Fruit fly (Drosophila melanogaster) whole organism, embryonic: Measurements from ENCODE around the gene CG15296.

ENCODE experiments used
- ATbp ChIP-seq: fragments of 200-800 bp; sonication (Bioruptor generic); optimal IDR thresholded peaks from 2 replicates; lab custom pipeline; 2017; ENCODE audit warnings: missing biosample characterization, mild to moderate bottlenecking, missing genetic modification characterization, missing genetic modification reagents
- Antp ChIP-seq: fragments of 200-800 bp; sonication (Bioruptor generic); optimal IDR thresholded peaks from 3 replicates; lab custom pipeline; 2016; ENCODE audit warnings: missing biosample characterization, missing genetic modification characterization
- Atf-2 ChIP-seq: fragments of 200-800 bp; sonication (Bioruptor generic); optimal IDR thresholded peaks from 2 replicates; lab custom pipeline; 2016; ENCODE audit warnings: missing biosample characterization, missing genetic modification characterization
- CG10147 ChIP-seq: fragments of 200-800 bp; sonication (Bioruptor generic); optimal IDR thresholded peaks from 2 replicates; lab custom pipeline; 2019; ENCODE audit warnings: missing biosample characterization, mild to moderate bottlenecking, missing genetic modification characterization, moderate library complexity
- CG10959 ChIP-seq: fragments of 200-800 bp; sonication (Bioruptor generic); IDR thresholded peaks from 2 replicates; pipeline ENCODE4 v1.3.6; 2022; ENCODE audit warnings: missing biosample characterization, missing genetic modification characterization
- CG10979 ChIP-seq: fragments of 200-800 bp; sonication (Bioruptor generic); optimal IDR thresholded peaks from 2 replicates; lab custom pipeline; 2018; ENCODE audit warnings: missing biosample characterization, mild to moderate bottlenecking, missing genetic modification characterization, moderate library complexity
- CG11398 ChIP-seq: fragments of 200-800 bp; sonication (Bioruptor generic); optimal IDR thresholded peaks from 2 replicates; lab custom pipeline; 2016; ENCODE audit warnings: missing biosample characterization, missing genetic modification characterization
- CG12299 ChIP-seq: fragments of 200-800 bp; sonication (Bioruptor generic); optimal IDR thresholded peaks from 2 replicates; lab custom pipeline; 2018; ENCODE audit warnings: missing biosample characterization, mild to moderate bottlenecking, missing genetic modification characterization
- CG12391 ChIP-seq: fragments of 200-800 bp; sonication (Bioruptor generic); optimal IDR thresholded peaks from 3 replicates; lab custom pipeline; 2018; ENCODE audit warnings: missing biosample characterization, mild to moderate bottlenecking, missing genetic modification characterization, moderate library complexity
- CG12942 ChIP-seq: fragments of 200-800 bp; sonication (Bioruptor generic); optimal IDR thresholded peaks from 3 replicates; lab custom pipeline; 2016; ENCODE audit warnings: missing biosample characterization, missing genetic modification characterization
- CG14050 ChIP-seq: fragments of 200-800 bp; sonication (Bioruptor generic); IDR thresholded peaks from 3 replicates; pipeline ENCODE4 v1.3.6; 2022; ENCODE audit warnings: missing biosample characterization, missing genetic modification characterization
- CG2202 ChIP-seq: fragments of 200-800 bp; sonication (Bioruptor generic); optimal IDR thresholded peaks from 2 replicates; lab custom pipeline; 2018; ENCODE audit warnings: missing biosample characterization, mild to moderate bottlenecking, missing genetic modification characterization
- CG3163 ChIP-seq: fragments of 200-800 bp; sonication (Bioruptor generic); optimal IDR thresholded peaks from 3 replicates; lab custom pipeline; 2016; ENCODE audit warnings: missing biosample characterization, missing genetic modification characterization
- CG4424 ChIP-seq: fragments of 200-800 bp; sonication (Bioruptor generic); optimal IDR thresholded peaks from 3 replicates; lab custom pipeline; 2016; ENCODE audit warnings: missing biosample characterization, missing genetic modification characterization
- CG4820 ChIP-seq: fragments of 200-800 bp; sonication (Bioruptor generic); optimal IDR thresholded peaks from 3 replicates; lab custom pipeline; 2016; ENCODE audit warnings: missing biosample characterization, missing genetic modification characterization
- CG6683 ChIP-seq: fragments of 200-800 bp; sonication (Bioruptor generic); optimal IDR thresholded peaks from 2 replicates; lab custom pipeline; 2017; ENCODE audit warnings: missing biosample characterization, mild to moderate bottlenecking, missing genetic modification characterization, missing genetic modification reagents
- CG6854 ChIP-seq: fragments of 200-800 bp; sonication (Bioruptor generic); optimal IDR thresholded peaks from 3 replicates; lab custom pipeline; 2017; ENCODE audit warnings: missing biosample characterization, mild to moderate bottlenecking, missing genetic modification characterization
- CG7271 ChIP-seq: fragments of 200-800 bp; sonication (Bioruptor generic); optimal IDR thresholded peaks from 2 replicates; lab custom pipeline; 2018; ENCODE audit warnings: missing biosample characterization, mild to moderate bottlenecking, missing genetic modification characterization, moderate library complexity
- CoRest ChIP-seq: fragments of 200-800 bp; sonication (Bioruptor generic); optimal IDR thresholded peaks from 3 replicates; lab custom pipeline; 2018; ENCODE audit warnings: missing biosample characterization, mild to moderate bottlenecking, missing genetic modification characterization, moderate library complexity
- Dek ChIP-seq: fragments of 200-800 bp; sonication (Bioruptor generic); optimal IDR thresholded peaks from 3 replicates; lab custom pipeline; 2019; ENCODE audit warnings: missing biosample characterization, mild to moderate bottlenecking, missing genetic modification characterization, moderate library complexity
- Dp ChIP-seq: fragments of 200-800 bp; sonication (Bioruptor generic); optimal IDR thresholded peaks from 2 replicates; lab custom pipeline; 2018; ENCODE audit warnings: missing biosample characterization, mild to moderate bottlenecking, missing genetic modification characterization, moderate library complexity
- GATAe ChIP-seq: fragments of 200-800 bp; sonication (Bioruptor generic); conservative IDR thresholded peaks from 2 replicates; pipeline ENCODE4 v1.3.6; 2022; ENCODE audit warnings: missing biosample characterization, missing genetic modification characterization
- HLH4C ChIP-seq: fragments of 200-800 bp; sonication (Bioruptor generic); IDR thresholded peaks from 3 replicates; pipeline ENCODE4 v1.3.6; 2022; ENCODE audit warnings: missing biosample characterization, missing genetic modification characterization; ENCODE audit not compliant: partially characterized antibody
- Hmr ChIP-seq: fragments of 200-800 bp; sonication (Bioruptor generic); optimal IDR thresholded peaks from 3 replicates; lab custom pipeline; 2017; ENCODE audit warnings: mild to moderate bottlenecking, missing biosample characterization, missing genetic modification reagents, missing genetic modification characterization
- Hr39 ChIP-seq: fragments of >200 bp; optimal IDR thresholded peaks from 2 replicates; lab custom pipeline; 2017
- MBD-R2 ChIP-seq: fragments of 200-800 bp; sonication (Bioruptor generic); IDR thresholded peaks from 2 replicates; pipeline ENCODE4 v1.3.6; 2022; ENCODE audit warnings: missing biosample characterization, missing genetic modification characterization
- NfI ChIP-seq: fragments of 200-800 bp; sonication (Bioruptor generic); optimal IDR thresholded peaks from 3 replicates; lab custom pipeline; 2018; ENCODE audit warnings: missing biosample characterization, mild to moderate bottlenecking, missing genetic modification characterization, moderate library complexity
- Taf1 ChIP-seq: fragments of 200-800 bp; sonication (Bioruptor generic); IDR thresholded peaks from 2 replicates; pipeline ENCODE4 v1.3.6; 2022; ENCODE audit warnings: missing biosample characterization, missing genetic modification characterization
- Tbp ChIP-seq: fragments of >200 bp; optimal IDR thresholded peaks from 2 replicates; lab custom pipeline; 2018; ENCODE audit warnings: missing biosample characterization, missing genetic modification characterization
- ap ChIP-seq: fragments of 200-800 bp; sonication (Bioruptor generic); IDR thresholded peaks from 2 replicates; pipeline ENCODE4 v1.3.6; 2022; ENCODE audit warnings: missing biosample characterization, missing genetic modification characterization
- chinmo ChIP-seq: fragments of 200-800 bp; sonication (Bioruptor generic); IDR thresholded peaks from 4 replicates; pipeline ENCODE4 v1.3.6; 2022; ENCODE audit warnings: missing biosample characterization, missing genetic modification characterization; ENCODE audit not compliant: partially characterized antibody
- croc ChIP-seq: fragments of 200-800 bp; sonication (Bioruptor generic); conservative IDR thresholded peaks from 3 replicates; pipeline ENCODE4 v1.3.6; 2022; ENCODE audit warnings: missing biosample characterization, missing genetic modification characterization
- danr ChIP-seq: fragments of 200-800 bp; sonication (Bioruptor generic); IDR thresholded peaks from 2 replicates; pipeline ENCODE4 v1.3.6; 2022; ENCODE audit warnings: missing biosample characterization, missing genetic modification characterization
- dimm ChIP-seq: fragments of 200-800 bp; sonication (Bioruptor generic); IDR thresholded peaks from 2 replicates; pipeline ENCODE4 v1.3.6; 2022; ENCODE audit warnings: missing biosample characterization, missing genetic modification characterization
- ems ChIP-seq: fragments of 200-800 bp; sonication (Bioruptor generic); optimal IDR thresholded peaks from 3 replicates; lab custom pipeline; 2016; ENCODE audit warnings: missing biosample characterization, missing genetic modification characterization
- eve ChIP-seq, 2 experiments: fragments of >200 bp; optimal IDR thresholded peaks; 2 replicates each; lab custom pipeline; 2017; ENCODE audit warnings: missing biosample characterization in 2 of 2, missing genetic modification characterization in 2 of 2
- eyg ChIP-seq: fragments of 200-800 bp; sonication (Bioruptor generic); optimal IDR thresholded peaks from 3 replicates; lab custom pipeline; 2016; ENCODE audit warnings: missing biosample characterization, missing genetic modification characterization
- gfzf ChIP-seq: fragments of 200-800 bp; sonication (Bioruptor generic); optimal IDR thresholded peaks from 2 replicates; lab custom pipeline; 2016; ENCODE audit warnings: missing biosample characterization, mild to moderate bottlenecking, missing genetic modification characterization, moderate library complexity
- grau ChIP-seq: fragments of 200-800 bp; optimal IDR thresholded peaks from 3 replicates; lab custom pipeline; 2019; ENCODE audit warnings: missing biosample characterization, mild to moderate bottlenecking, missing genetic modification characterization, moderate library complexity
- gsb ChIP-seq: fragments of 200-800 bp; sonication (Bioruptor generic); IDR thresholded peaks from 2 replicates; pipeline ENCODE4 v1.3.6; 2022; ENCODE audit warnings: missing biosample characterization, missing genetic modification characterization
- kah ChIP-seq: fragments of 200-800 bp; sonication (Bioruptor generic); optimal IDR thresholded peaks from 2 replicates; lab custom pipeline; 2018; ENCODE audit warnings: missing biosample characterization, mild to moderate bottlenecking, missing genetic modification characterization
- lov ChIP-seq, 2 experiments: fragments of 200-800 bp in 1 of 2; fragments of >200 bp in 1 of 2; sonication (Bioruptor generic) in 1 of 2; IDR thresholded peaks in 1 of 2; optimal IDR thresholded peaks in 1 of 2; 2 replicates in 1 of 2; 3 replicates in 1 of 2; pipeline versions ENCODE4 v1.3.6 to Lab custom; 2017 to 2022; ENCODE audit warnings: missing biosample characterization in 1 of 2, missing genetic modification characterization in 1 of 2
- luna ChIP-seq: fragments of 200-800 bp; sonication (Bioruptor generic); optimal IDR thresholded peaks from 2 replicates; lab custom pipeline; 2016; ENCODE audit warnings: missing biosample characterization, missing genetic modification characterization
- oc ChIP-seq: fragments of 200-800 bp; sonication (Bioruptor generic); optimal IDR thresholded peaks from 2 replicates; lab custom pipeline; 2018; ENCODE audit warnings: missing biosample characterization, mild to moderate bottlenecking, missing genetic modification characterization, moderate library complexity
- pan ChIP-seq, 4 experiments: fragments of >200 bp in 3 of 4; fragments of 200-800 bp in 1 of 4; sonication (Bioruptor generic) in 1 of 4; optimal IDR thresholded peaks in 3 of 4; IDR thresholded peaks in 1 of 4; 2 replicates each; pipeline versions ENCODE4 v1.3.6 to Lab custom; 2017 to 2022; ENCODE audit warnings: missing biosample characterization in 2 of 4, missing genetic modification characterization in 2 of 4, mixed read lengths in 1 of 4
- pnt ChIP-seq: fragments of 200-800 bp; sonication (Bioruptor generic); optimal IDR thresholded peaks from 3 replicates; lab custom pipeline; 2016; ENCODE audit warnings: missing biosample characterization, missing genetic modification characterization
- run ChIP-seq: fragments of 200-800 bp; sonication (Bioruptor generic); optimal IDR thresholded peaks from 3 replicates; lab custom pipeline; 2018; ENCODE audit warnings: missing biosample characterization, mild to moderate bottlenecking, missing genetic modification characterization
- vfl ChIP-seq: fragments of 200-800 bp; sonication (Bioruptor generic); optimal IDR thresholded peaks from 2 replicates; lab custom pipeline; 2016; ENCODE audit warnings: missing biosample characterization, missing genetic modification characterization
- vvl ChIP-seq: fragments of 200-800 bp; sonication (Bioruptor generic); IDR thresholded peaks from 2 replicates; pipeline ENCODE4 v1.3.6; 2022; ENCODE audit warnings: missing biosample characterization, missing genetic modification characterization
- zfh1 ChIP-seq: fragments of 200-800 bp; sonication (Bioruptor generic); IDR thresholded peaks from 3 replicates; pipeline ENCODE4 v1.3.6; 2022; ENCODE audit warnings: missing biosample characterization, missing genetic modification characterization

The CG15296 gene

dm6 chrX:10602057-10602764 is 35.8 kb upstream of the CG15296 start, which contains the start of gene CG1628 (continued):
- TF ChIP-seq pan (optimal IDR thresholded peaks at IDR 0.05; lab: Kevin White, UChicago) (no peak), pan (GFP tag; optimal IDR thresholded peaks at IDR 0.05 in 1 of 2, IDR thresholded peaks at IDR 0.05 in 1 of 2) (peak in 1 of 2 experiments; percentile 53), gfzf (GFP tag; lab: Kevin White, UChicago) (no peak), eyg (GFP tag; lab: Kevin White, UChicago) (no peak), Hr39 (no peak), CG10979 (no peak), CG12299 (tag; lab: Kevin White, UChicago) (no peak), Tbp (GFP tag; lab: Kevin White, UChicago) (no peak), CG12942 (GFP tag; lab: Kevin White, UChicago) (no peak), CG6854 (no peak), Taf1 (GFP tag; lab: Robert Waterston, UW) (no peak), Dek (tag; lab: Kevin White, UChicago) (no peak), dimm (no peak), ems (GFP tag; lab: Kevin White, UChicago) (no peak), Antp (GFP tag; lab: Kevin White, UChicago) (no peak), CG4820 (GFP tag; lab: Kevin White, UChicago) (no peak), CG7271 (tag; lab: Kevin White, UChicago) (no peak), CG14050 (GFP tag; lab: Robert Waterston, UW) (no peak), danr (GFP tag; lab: Robert Waterston, UW) (no peak), Hmr (peak; percentile 32), Dp (GFP tag; lab: Kevin White, UChicago) (no peak), eve (GFP tag; optimal IDR thresholded peaks at IDR 0.05; lab: Kevin White, UChicago) (no peak), MBD-R2 (GFP tag; lab: Robert Waterston, UW) (peak; percentile 36; the same call in 1 of the 2 replicates), zfh1 (GFP tag; lab: Robert Waterston, UW) (no peak), vfl (GFP tag; lab: Kevin White, UChicago) (no peak), CoRest (peak; percentile 32), CG2202 (tag; lab: Kevin White, UChicago) (no peak), CG12391 (tag; lab: Kevin White, UChicago) (no peak), Atf-2 (no peak), luna (GFP tag; lab: Kevin White, UChicago) (no peak), CG10959 (GFP tag; lab: Robert Waterston, UW) (no peak; the same call in 1 of the 2 replicates), CG11398 (GFP tag; lab: Kevin White, UChicago) (no peak), oc (tag; lab: Kevin White, UChicago) (no peak), CG10147 (no peak), kah (GFP tag; lab: Kevin White, UChicago) (no peak), NfI (no peak), CG3163 (GFP tag; lab: Kevin White, UChicago) (no peak), CG4424 (GFP tag; lab: Kevin White, UChicago) (no peak), grau (tag; lab: Kevin White, UChicago) (peak; percentile 11), vvl (GFP tag; lab: Robert Waterston, UW) (peak; percentile 69), run (no peak), pnt (GFP tag; lab: Kevin White, UChicago) (no peak), CG6683 (GFP tag; lab: Kevin White, UChicago) (no peak), gsb (no peak), ap (no peak), chinmo (GFP tag; lab: Robert Waterston, UW) (peak; percentile 84), ATbp (GFP tag; lab: Kevin White, UChicago) (no peak), HLH4C (GFP tag; lab: Robert Waterston, UW) (peak; percentile 66), lov (optimal IDR thresholded peaks at IDR 0.05; lab: Kevin White, UChicago) (no peak), lov (GFP tag; IDR thresholded peaks at IDR 0.05; lab: Robert Waterston, UW) (0 out of 3 replicates have a peak, but pooled peaks have one; percentile 56), GATAe (GFP tag; lab: Robert Waterston, UW) (peak; percentile 72), croc (GFP tag; lab: Robert Waterston, UW) (no peak)
